Worm (Caenorhabditis elegans) whole organism, young adult: Measurements from ENCODE around the gene tbc-2.

Source experiments
- F52B5.7 ChIP-seq: sonication (generic microtip); optimal IDR thresholded peaks from 2 replicates; lab custom pipeline; 2016; ENCODE audit warnings: mild to moderate bottlenecking, missing genetic modification characterization, missing compliant biosample characterization
- K11D2.4 ChIP-seq: fragments of 200-800 bp; sonication (Bioruptor generic); IDR thresholded peaks from 2 replicates; pipeline ENCODE4 v1.3.6; 2022; ENCODE audit warnings: missing genetic modification reagents, missing genetic modification characterization, missing compliant biosample characterization
- dpff-1 ChIP-seq: sonication (generic microtip); optimal IDR thresholded peaks from 2 replicates; lab custom pipeline; 2017; ENCODE audit warnings: mild to moderate bottlenecking, missing genetic modification characterization, missing compliant biosample characterization
- lin-35 ChIP-seq, 3 experiments: fragments of 150-350 bp in 2 of 3; sonication (generic microtip) in 1 of 3; optimal IDR thresholded peaks; 2 replicates each; lab custom pipeline; 2014 to 2018; ENCODE audit warnings: missing biosample characterization in 3 of 3, missing genetic modification characterization in 3 of 3, missing genetic modification reagents in 3 of 3
- lin-40 ChIP-seq: sonication (generic microtip); optimal IDR thresholded peaks from 2 replicates; lab custom pipeline; 2016; ENCODE audit warnings: missing genetic modification characterization, mild to moderate bottlenecking, missing compliant biosample characterization, missing genotype, missing genetic modification reagents
- madf-8 ChIP-seq: fragments of 200-800 bp; sonication (Bioruptor generic); conservative IDR thresholded peaks from 2 replicates; pipeline ENCODE4 v1.3.6; 2022; ENCODE audit warnings: missing genetic modification reagents, missing genetic modification characterization, missing compliant biosample characterization
- repo-1 ChIP-seq: sonication (generic microtip); optimal IDR thresholded peaks from 2 replicates; lab custom pipeline; 2017; ENCODE audit warnings: mild to moderate bottlenecking, missing genetic modification characterization, missing compliant biosample characterization

DNA sequence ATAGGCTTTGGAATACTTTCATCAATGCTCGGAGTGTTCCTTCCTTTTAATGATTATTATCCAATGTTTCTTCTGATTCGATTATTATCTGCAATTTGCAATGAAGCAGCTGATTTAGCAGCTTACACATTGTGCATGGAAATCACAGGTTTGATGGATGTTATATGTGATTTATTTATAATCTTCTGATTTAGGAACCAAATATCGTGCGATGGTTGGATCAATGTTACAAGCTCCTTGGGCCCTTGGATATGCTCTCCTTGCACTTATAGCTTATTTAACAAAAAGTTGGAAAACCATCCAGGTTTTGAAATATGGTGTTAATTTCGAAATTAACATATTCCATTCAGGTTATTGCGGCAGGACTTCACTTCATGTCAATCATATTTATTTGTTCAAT, 41.7 kb downstream of the tbc-2 start:
- no peak for TF ChIP-seq F52B5.7 (tag; lab: Kevin White, UChicago)
- no peak for TF ChIP-seq lin-35 (GFP tag; optimal IDR thresholded peaks at IDR 0.05; lab: Kevin White, UChicago)
- TF ChIP-seq K11D2.4, result no peak
- no peak for TF ChIP-seq madf-8
- TF ChIP-seq dpff-1 (tag; lab: Kevin White, UChicago), result no peak
- no peak for TF ChIP-seq repo-1 (tag; lab: Kevin White, UChicago)
- TF ChIP-seq lin-40 (tag; lab: Kevin White, UChicago), result no peak
